Worm (Caenorhabditis elegans): ENCODE data around the gene daf-37.

DNA sequence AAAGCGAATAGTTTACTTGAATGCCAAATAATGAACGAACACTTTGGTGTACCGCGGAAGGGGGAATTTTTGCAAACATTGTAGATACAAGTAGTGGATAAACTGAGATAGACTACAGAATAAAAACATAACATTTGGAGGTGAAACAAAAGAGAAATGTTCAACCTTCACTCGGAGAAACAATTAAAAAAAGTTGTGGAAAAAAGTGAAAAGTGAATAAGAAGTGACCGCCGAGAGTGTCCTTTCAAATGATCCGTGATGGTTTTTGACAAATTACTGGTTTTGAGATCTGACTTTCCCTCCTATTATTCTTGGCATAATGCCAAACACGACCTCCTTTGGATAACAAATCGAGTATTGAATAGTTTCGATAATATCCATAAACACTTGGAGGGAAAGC is 15.7 kb upstream of the daf-37 start:
- no peak for TF ChIP-seq nhr-28 (tag; optimal IDR thresholded peaks at IDR 0.05)
- no peak for TF ChIP-seq nhr-76 (tag; optimal IDR thresholded peaks at IDR 0.05)
- TF ChIP-seq ama-1 (optimal IDR thresholded peaks at IDR 0.05) = no peak
- TF ChIP-seq efl-3 (GFP tag; optimal IDR thresholded peaks at IDR 0.05) = no peak
- no peak for TF ChIP-seq nhr-11 (tag; optimal IDR thresholded peaks at IDR 0.05)

All from whole organism, L1 larva.